Fruit fly (Drosophila melanogaster): ENCODE measurements around the gene CG10710.

DNA sequence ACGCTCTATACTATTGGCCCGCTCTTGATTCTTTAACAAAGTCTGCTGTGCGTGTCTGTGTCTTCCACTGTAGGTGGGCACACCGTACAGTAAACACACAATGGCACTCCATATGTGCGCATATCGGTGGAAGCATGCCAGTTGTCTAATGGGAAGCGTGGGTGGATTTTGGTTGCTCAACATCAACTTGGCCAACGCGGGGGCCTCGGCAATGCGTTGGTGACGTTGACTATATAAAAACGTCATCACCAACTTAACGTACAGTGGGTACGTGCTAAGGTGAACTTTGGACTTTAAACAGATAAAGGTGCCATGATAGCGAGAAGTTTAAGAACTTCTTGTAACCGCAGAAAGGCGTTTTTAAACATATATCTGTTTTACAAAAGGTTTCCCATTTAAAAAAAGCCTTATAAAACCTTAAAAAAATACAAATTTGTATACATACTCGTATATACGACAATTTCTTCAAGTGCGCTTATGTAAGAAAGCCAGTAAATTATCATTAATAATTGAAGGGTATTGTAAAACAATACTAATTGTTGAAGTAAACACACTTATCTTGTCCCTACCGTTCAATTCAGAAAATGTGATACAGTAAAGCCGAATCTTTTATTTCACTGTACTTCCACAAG is 39.7 kb downstream of the CG10710 start:
- TF ChIP-seq pdm3 (GFP tag; optimal IDR thresholded peaks at IDR 0.05) (peak; percentile 45), CG16779 (tag; optimal IDR thresholded peaks at IDR 0.05) (peak; percentile 4), Smox (GFP tag; optimal IDR thresholded peaks at IDR 0.05) (peak; percentile 30)

All from whole organism, prepupa.